Fruit fly (Drosophila melanogaster) whole organism, embryonic: ENCODE results near the gene CG15422.
A peak's percentile ranks its signal among the peaks of the same experiment; 100 is the strongest.

ENCODE experiments used
- Abd-B ChIP-seq: fragments of 200-800 bp; sonication (Bioruptor generic); optimal IDR thresholded peaks from 2 replicates; lab custom pipeline; 2018; ENCODE audit warnings: missing biosample characterization, mild to moderate bottlenecking, missing genetic modification characterization, moderate library complexity
- Adf1 ChIP-seq: fragments of 200-800 bp; sonication (Bioruptor generic); IDR thresholded peaks from 2 replicates; pipeline ENCODE4 v1.3.6; 2022; ENCODE audit warnings: missing biosample characterization, missing genetic modification characterization
- BtbVII ChIP-seq: fragments of 200-800 bp; sonication (Bioruptor generic); optimal IDR thresholded peaks from 3 replicates; lab custom pipeline; 2017; ENCODE audit warnings: missing biosample characterization, mild to moderate bottlenecking, missing genetic modification characterization
- C15 ChIP-seq: fragments of 200-800 bp; sonication (Bioruptor generic); IDR thresholded peaks from 3 replicates; pipeline ENCODE4 v1.3.6; 2022; ENCODE audit warnings: missing biosample characterization, missing genetic modification characterization
- CG10565 ChIP-seq: fragments of 200-800 bp; sonication (Bioruptor generic); optimal IDR thresholded peaks from 3 replicates; lab custom pipeline; 2016; ENCODE audit warnings: missing biosample characterization, mild to moderate bottlenecking, missing genetic modification characterization
- CG11723 ChIP-seq: fragments of 200-800 bp; sonication (Bioruptor generic); optimal IDR thresholded peaks from 2 replicates; lab custom pipeline; 2017; ENCODE audit warnings: missing biosample characterization, mild to moderate bottlenecking, missing genetic modification characterization
- CG14014 ChIP-seq: fragments of 200-800 bp; sonication (Bioruptor generic); IDR thresholded peaks from 2 replicates; pipeline ENCODE4 v1.3.6; 2022; ENCODE audit warnings: missing biosample characterization, missing genetic modification characterization
- CG15479 ChIP-seq: fragments of 200-800 bp; sonication (Bioruptor generic); optimal IDR thresholded peaks from 3 replicates; lab custom pipeline; 2019; ENCODE audit warnings: missing biosample characterization, mild to moderate bottlenecking, missing genetic modification characterization, moderate library complexity
- CG15514 ChIP-seq: fragments of 200-800 bp; sonication (Bioruptor generic); optimal IDR thresholded peaks from 3 replicates; lab custom pipeline; 2017; ENCODE audit warnings: missing biosample characterization, missing genetic modification characterization, mild to moderate bottlenecking, moderate library complexity, missing genetic modification reagents
- CG16813 ChIP-seq: fragments of 200-800 bp; sonication (Bioruptor generic); IDR thresholded peaks from 3 replicates; pipeline ENCODE4 v1.3.6; 2022; ENCODE audit warnings: missing biosample characterization, missing genetic modification characterization; ENCODE audit not compliant: partially characterized antibody
- CG16815 ChIP-seq: fragments of 200-800 bp; sonication (Bioruptor generic); optimal IDR thresholded peaks from 3 replicates; lab custom pipeline; 2017; ENCODE audit warnings: missing biosample characterization, mild to moderate bottlenecking, missing genetic modification characterization
- CG18619 ChIP-seq: fragments of 200-800 bp; sonication (Bioruptor generic); optimal IDR thresholded peaks from 3 replicates; lab custom pipeline; 2017; ENCODE audit warnings: missing biosample characterization, mild to moderate bottlenecking, missing genetic modification characterization
- CG2875 ChIP-seq: fragments of 200-800 bp; sonication (Bioruptor generic); optimal IDR thresholded peaks from 2 replicates; lab custom pipeline; 2017; ENCODE audit warnings: missing biosample characterization, mild to moderate bottlenecking, missing genetic modification characterization, missing genetic modification reagents
- CG3065 ChIP-seq: fragments of 200-800 bp; sonication (Bioruptor generic); optimal IDR thresholded peaks from 2 replicates; lab custom pipeline; 2016; ENCODE audit warnings: missing biosample characterization, missing genetic modification characterization
- CG4328 ChIP-seq: fragments of 200-800 bp; sonication (Bioruptor generic); optimal IDR thresholded peaks from 3 replicates; lab custom pipeline; 2017; ENCODE audit warnings: missing biosample characterization, missing genetic modification reagents, missing genetic modification characterization
- CG7987 ChIP-seq: fragments of 200-800 bp; sonication (Bioruptor generic); optimal IDR thresholded peaks from 2 replicates; lab custom pipeline; 2018; ENCODE audit warnings: missing biosample characterization, mild to moderate bottlenecking, missing genetic modification characterization, moderate library complexity
- CG9727 ChIP-seq: fragments of 200-800 bp; sonication (Bioruptor generic); optimal IDR thresholded peaks from 3 replicates; lab custom pipeline; 2017; ENCODE audit warnings: missing biosample characterization, mild to moderate bottlenecking, missing genetic modification characterization
- Dfd ChIP-seq, 2 experiments: fragments of >200 bp; optimal IDR thresholded peaks; 2 replicates each; lab custom pipeline; 2017; ENCODE audit warnings: missing biosample characterization in 2 of 2, missing genetic modification characterization in 2 of 2
- Dref ChIP-seq: fragments of 200-800 bp; sonication (Bioruptor generic); IDR thresholded peaks from 2 replicates; pipeline ENCODE4 v1.3.6; 2022; ENCODE audit warnings: missing biosample characterization, missing genetic modification characterization
- GATAe ChIP-seq: fragments of 200-800 bp; sonication (Bioruptor generic); conservative IDR thresholded peaks from 2 replicates; pipeline ENCODE4 v1.3.6; 2022; ENCODE audit warnings: missing biosample characterization, missing genetic modification characterization
- HLH4C ChIP-seq: fragments of 200-800 bp; sonication (Bioruptor generic); IDR thresholded peaks from 3 replicates; pipeline ENCODE4 v1.3.6; 2022; ENCODE audit warnings: missing biosample characterization, missing genetic modification characterization; ENCODE audit not compliant: partially characterized antibody
- Jarid2 ChIP-seq: fragments of 200-800 bp; sonication (Bioruptor generic); optimal IDR thresholded peaks from 3 replicates; lab custom pipeline; 2017; ENCODE audit warnings: mild to moderate bottlenecking, missing biosample characterization, missing genetic modification reagents, missing genetic modification characterization
- Mad ChIP-seq: fragments of 200-800 bp; sonication (Bioruptor generic); optimal IDR thresholded peaks from 2 replicates; lab custom pipeline; 2016; ENCODE audit warnings: missing biosample characterization, missing genetic modification characterization
- Max ChIP-seq: fragments of 200-800 bp; sonication (Bioruptor generic); optimal IDR thresholded peaks from 2 replicates; lab custom pipeline; 2016; ENCODE audit warnings: missing biosample characterization, mild to moderate bottlenecking, missing genetic modification characterization
- Meics ChIP-seq: fragments of 200-800 bp; sonication (Bioruptor generic); optimal IDR thresholded peaks from 2 replicates; lab custom pipeline; 2017; ENCODE audit warnings: missing biosample characterization, mild to moderate bottlenecking, missing genetic modification characterization
- PHDP ChIP-seq: fragments of 200-800 bp; sonication (Bioruptor generic); optimal IDR thresholded peaks from 3 replicates; lab custom pipeline; 2018; ENCODE audit warnings: missing biosample characterization, mild to moderate bottlenecking, missing genetic modification characterization, moderate library complexity
- Poxn ChIP-seq: fragments of 200-800 bp; sonication (Bioruptor generic); IDR thresholded peaks from 2 replicates; pipeline ENCODE4 v1.3.6; 2022; ENCODE audit warnings: missing biosample characterization, missing genetic modification characterization
- Sin3A ChIP-seq: fragments of >200 bp; optimal IDR thresholded peaks from 2 replicates; lab custom pipeline; 2018
- Sry-β ChIP-seq: fragments of 200-800 bp; sonication (Bioruptor generic); optimal IDR thresholded peaks from 2 replicates; lab custom pipeline; 2018; ENCODE audit warnings: missing biosample characterization, mild to moderate bottlenecking, missing genetic modification characterization, moderate library complexity
- YL-1 ChIP-seq: fragments of 200-800 bp; sonication (Bioruptor generic); optimal IDR thresholded peaks from 3 replicates; lab custom pipeline; 2017; ENCODE audit warnings: missing biosample characterization, mild to moderate bottlenecking, missing genetic modification characterization
- al ChIP-seq: fragments of 200-800 bp; sonication (Bioruptor generic); IDR thresholded peaks from 2 replicates; pipeline ENCODE4 v1.3.6; 2022; ENCODE audit warnings: missing biosample characterization, missing genetic modification characterization
- bowl ChIP-seq: fragments of 200-800 bp; sonication (Bioruptor generic); IDR thresholded peaks from 2 replicates; pipeline ENCODE4 v1.3.6; 2022; ENCODE audit warnings: missing biosample characterization, missing genetic modification characterization
- btn ChIP-seq: fragments of 200-800 bp; sonication (Bioruptor generic); optimal IDR thresholded peaks from 2 replicates; lab custom pipeline; 2016; ENCODE audit warnings: missing biosample characterization, missing genetic modification characterization
- cg ChIP-seq: fragments of 200-800 bp; sonication (Bioruptor generic); optimal IDR thresholded peaks from 3 replicates; lab custom pipeline; 2019; ENCODE audit warnings: missing biosample characterization, mild to moderate bottlenecking, missing genetic modification characterization, moderate library complexity
- crc ChIP-seq: fragments of 200-800 bp; sonication (Bioruptor generic); optimal IDR thresholded peaks from 2 replicates; lab custom pipeline; 2016; ENCODE audit warnings: missing biosample characterization, missing genetic modification characterization
- crol ChIP-seq: fragments of 200-800 bp; sonication (Bioruptor generic); IDR thresholded peaks from 2 replicates; pipeline ENCODE4 v1.3.6; 2022; ENCODE audit warnings: missing biosample characterization, missing genetic modification characterization
- emc ChIP-seq: fragments of 200-800 bp; sonication (Bioruptor generic); optimal IDR thresholded peaks from 2 replicates; lab custom pipeline; 2016; ENCODE audit warnings: missing biosample characterization, missing genetic modification characterization
- fd102C ChIP-seq: fragments of 200-800 bp; sonication (Bioruptor generic); optimal IDR thresholded peaks from 2 replicates; lab custom pipeline; 2018; ENCODE audit warnings: missing biosample characterization, mild to moderate bottlenecking, missing genetic modification characterization, moderate library complexity
- her ChIP-seq: fragments of 200-800 bp; sonication (Bioruptor generic); optimal IDR thresholded peaks from 2 replicates; lab custom pipeline; 2016; ENCODE audit warnings: missing biosample characterization, missing genetic modification characterization
- kay ChIP-seq: fragments of 200-800 bp; sonication (Bioruptor generic); optimal IDR thresholded peaks from 2 replicates; lab custom pipeline; 2016; ENCODE audit warnings: missing biosample characterization, missing genetic modification characterization
- kni ChIP-seq: fragments of 200-800 bp; sonication (Bioruptor generic); optimal IDR thresholded peaks from 3 replicates; lab custom pipeline; 2017; ENCODE audit warnings: mild to moderate bottlenecking, missing biosample characterization, missing genetic modification reagents, missing genetic modification characterization
- oc ChIP-seq: fragments of 200-800 bp; sonication (Bioruptor generic); optimal IDR thresholded peaks from 2 replicates; lab custom pipeline; 2018; ENCODE audit warnings: missing biosample characterization, mild to moderate bottlenecking, missing genetic modification characterization, moderate library complexity
- pum ChIP-seq: fragments of 200-800 bp; sonication (Bioruptor generic); optimal IDR thresholded peaks from 2 replicates; lab custom pipeline; 2016; ENCODE audit warnings: missing biosample characterization, missing genetic modification characterization
- run ChIP-seq: fragments of 200-800 bp; sonication (Bioruptor generic); optimal IDR thresholded peaks from 3 replicates; lab custom pipeline; 2018; ENCODE audit warnings: missing biosample characterization, mild to moderate bottlenecking, missing genetic modification characterization
- sd ChIP-seq: fragments of 200-800 bp; sonication (Bioruptor generic); optimal IDR thresholded peaks from 3 replicates; lab custom pipeline; 2018; ENCODE audit warnings: missing biosample characterization, mild to moderate bottlenecking, missing genetic modification characterization, moderate library complexity
- slbo ChIP-seq: fragments of 200-800 bp; sonication (Bioruptor generic); IDR thresholded peaks from 2 replicates; pipeline ENCODE4 v1.3.6; 2022; ENCODE audit warnings: missing biosample characterization, missing genetic modification characterization
- unc-4 ChIP-seq: fragments of 200-800 bp; sonication (Bioruptor generic); IDR thresholded peaks from 2 replicates; pipeline ENCODE4 v1.3.6; 2022; ENCODE audit warnings: missing biosample characterization, missing genetic modification characterization; ENCODE audit not compliant: partially characterized antibody
- unpg ChIP-seq: fragments of 200-800 bp; sonication (Bioruptor generic); optimal IDR thresholded peaks from 3 replicates; lab custom pipeline; 2018; ENCODE audit warnings: missing biosample characterization, mild to moderate bottlenecking, missing genetic modification characterization, moderate library complexity
- zfh2 ChIP-seq: fragments of 200-800 bp; sonication (Bioruptor generic); optimal IDR thresholded peaks from 2 replicates; lab custom pipeline; 2016; ENCODE audit warnings: missing biosample characterization, missing genetic modification characterization

CG15422 gene

dm6 chr2L:4031203-4032096 is 26.7 kb downstream of the CG15422 start, which contains the start of gene ed (continued):
- TF ChIP-seq unc-4 (GFP tag; lab: Robert Waterston, UW) = 0 out of 2 replicates have a peak, but pooled peaks have one; percentile 18
- TF ChIP-seq CG18619 (GFP tag; lab: Kevin White, UChicago) = peak; percentile 44
- TF ChIP-seq fd102C (GFP tag; lab: Kevin White, UChicago) = peak; percentile 8
- TF ChIP-seq Adf1 = peak; percentile 30; the same call in 1 of the 2 replicates
- no peak for TF ChIP-seq CG16813
- TF ChIP-seq unpg (GFP tag; lab: Kevin White, UChicago) = no peak
- TF ChIP-seq Mad (GFP tag; lab: Kevin White, UChicago) = peak; percentile 18
- no peak for TF ChIP-seq crc (GFP tag; lab: Kevin White, UChicago)
- TF ChIP-seq CG2875 (GFP tag; lab: Kevin White, UChicago) = no peak
- no peak for TF ChIP-seq al (GFP tag; lab: Robert Waterston, UW)
- peak; percentile 93 for TF ChIP-seq CG15479 (GFP tag; lab: Kevin White, UChicago)
- TF ChIP-seq oc (tag; lab: Kevin White, UChicago) = peak; percentile 45
- no peak for TF ChIP-seq btn (GFP tag; lab: Kevin White, UChicago)
- TF ChIP-seq CG14014 = no peak
- peak; percentile 24 for TF ChIP-seq kay (GFP tag; lab: Kevin White, UChicago)
- peak; percentile 16 for TF ChIP-seq CG15514
- TF ChIP-seq bowl (GFP tag; lab: Robert Waterston, UW) = no peak
- TF ChIP-seq Sin3A (lab: Kevin White, UChicago) = no peak
- TF ChIP-seq Sry-β (GFP tag; lab: Kevin White, UChicago) = no peak
- TF ChIP-seq sd = no peak
- peak; percentile 22 for TF ChIP-seq PHDP (tag; lab: Kevin White, UChicago)
- TF ChIP-seq C15 (GFP tag; lab: Robert Waterston, UW) = no peak
- no peak for TF ChIP-seq slbo (GFP tag; lab: Robert Waterston, UW)
- TF ChIP-seq Meics (GFP tag; lab: Kevin White, UChicago) = no peak
- peak; percentile 24 for TF ChIP-seq CG11723
- TF ChIP-seq Poxn (GFP tag; lab: Robert Waterston, UW) = no peak
- TF ChIP-seq Dfd (GFP tag; optimal IDR thresholded peaks at IDR 0.05; lab: Kevin White, UChicago) = no peak
- peak; percentile 69 for TF ChIP-seq kni (GFP tag; lab: Kevin White, UChicago)
- no peak for TF ChIP-seq run (tag; lab: Kevin White, UChicago)
- no peak for TF ChIP-seq zfh2 (GFP tag; lab: Kevin White, UChicago)
- TF ChIP-seq HLH4C = no peak
- no peak for TF ChIP-seq CG10565 (GFP tag; lab: Kevin White, UChicago)
- TF ChIP-seq CG16815 = no peak
- no peak; the same call in 1 of the 2 replicates for TF ChIP-seq crol (GFP tag; lab: Robert Waterston, UW)
- TF ChIP-seq GATAe (GFP tag; lab: Robert Waterston, UW) = no peak
- TF ChIP-seq CG7987 (GFP tag; lab: Kevin White, UChicago) = peak; percentile 18
- TF ChIP-seq cg (GFP tag; lab: Kevin White, UChicago) = peak; percentile 83
- no peak for TF ChIP-seq emc
- TF ChIP-seq pum (GFP tag; lab: Kevin White, UChicago) = no peak
- no peak for TF ChIP-seq BtbVII
- no peak for TF ChIP-seq CG4328 (GFP tag; lab: Kevin White, UChicago)
- peak; percentile 69 for TF ChIP-seq her
- TF ChIP-seq CG3065 = no peak
- peak; percentile 33 for TF ChIP-seq YL-1 (GFP tag; lab: Kevin White, UChicago)
- TF ChIP-seq Max (GFP tag; lab: Kevin White, UChicago) = peak; percentile 5
- TF ChIP-seq Jarid2 = peak; percentile 90
- TF ChIP-seq Abd-B (GFP tag; lab: Kevin White, UChicago) = no peak
- TF ChIP-seq CG9727 (GFP tag; lab: Kevin White, UChicago) = peak; percentile 26
- no peak for TF ChIP-seq Dref (GFP tag; lab: Robert Waterston, UW)
